Fruit fly (Drosophila melanogaster) whole organism, embryonic: ENCODE data around the gene shv.

Experiments
- Atf6 ChIP-seq: fragments of 200-800 bp; sonication (Bioruptor generic); IDR thresholded peaks from 2 replicates; pipeline ENCODE4 v1.3.6; 2022; ENCODE audit warnings: missing biosample characterization, missing genetic modification characterization
- Bteb2 ChIP-seq: fragments of 200-800 bp; sonication (Bioruptor generic); optimal IDR thresholded peaks from 2 replicates; lab custom pipeline; 2016; ENCODE audit warnings: missing biosample characterization, missing genetic modification characterization
- CG10274 ChIP-seq: fragments of 200-800 bp; sonication (Bioruptor generic); optimal IDR thresholded peaks from 3 replicates; lab custom pipeline; 2017; ENCODE audit warnings: missing biosample characterization, mild to moderate bottlenecking, missing genetic modification characterization
- CG11456 ChIP-seq: fragments of 200-800 bp; sonication (Bioruptor generic); IDR thresholded peaks from 3 replicates; pipeline ENCODE4 v1.3.6; 2022; ENCODE audit warnings: missing biosample characterization, missing genetic modification characterization
- CG12236 ChIP-seq: fragments of 200-800 bp; sonication (Bioruptor generic); optimal IDR thresholded peaks from 2 replicates; lab custom pipeline; 2016; ENCODE audit warnings: missing biosample characterization, missing genetic modification characterization
- CG1233 ChIP-seq: fragments of 200-800 bp; sonication (Bioruptor generic); optimal IDR thresholded peaks from 4 replicates; lab custom pipeline; 2018; ENCODE audit warnings: missing biosample characterization, mild to moderate bottlenecking, missing genetic modification characterization
- CG13296 ChIP-seq: fragments of 200-800 bp; sonication (Bioruptor generic); optimal IDR thresholded peaks from 3 replicates; lab custom pipeline; 2018; ENCODE audit warnings: missing biosample characterization, mild to moderate bottlenecking, missing genetic modification characterization
- CG14014 ChIP-seq: fragments of 200-800 bp; sonication (Bioruptor generic); IDR thresholded peaks from 2 replicates; pipeline ENCODE4 v1.3.6; 2022; ENCODE audit warnings: missing biosample characterization, missing genetic modification characterization
- CG17359 ChIP-seq: fragments of 200-800 bp; sonication (Bioruptor generic); optimal IDR thresholded peaks from 3 replicates; lab custom pipeline; 2018; ENCODE audit warnings: missing biosample characterization, mild to moderate bottlenecking, missing genetic modification characterization, moderate library complexity
- CG17802 ChIP-seq: fragments of 200-800 bp; sonication (Bioruptor generic); optimal IDR thresholded peaks from 2 replicates; lab custom pipeline; 2018; ENCODE audit warnings: missing biosample characterization, mild to moderate bottlenecking, missing genetic modification characterization, moderate library complexity
- CG17829 ChIP-seq: fragments of 200-800 bp; optimal IDR thresholded peaks from 2 replicates; lab custom pipeline; 2019; ENCODE audit warnings: missing biosample characterization, mild to moderate bottlenecking, missing genetic modification characterization, moderate library complexity
- CG2202 ChIP-seq: fragments of 200-800 bp; sonication (Bioruptor generic); optimal IDR thresholded peaks from 2 replicates; lab custom pipeline; 2018; ENCODE audit warnings: missing biosample characterization, mild to moderate bottlenecking, missing genetic modification characterization
- CG3065 ChIP-seq: fragments of 200-800 bp; sonication (Bioruptor generic); optimal IDR thresholded peaks from 2 replicates; lab custom pipeline; 2016; ENCODE audit warnings: missing biosample characterization, missing genetic modification characterization
- CG3726 ChIP-seq: fragments of 200-800 bp; sonication (Bioruptor generic); IDR thresholded peaks from 3 replicates; pipeline ENCODE4, ENCODE4 v1.3.6; 2022; ENCODE audit warnings: missing biosample characterization, missing genetic modification characterization
- CG4617 ChIP-seq: fragments of 200-800 bp; sonication (Bioruptor generic); optimal IDR thresholded peaks from 3 replicates; lab custom pipeline; 2016; ENCODE audit warnings: missing biosample characterization, missing genetic modification characterization, borderline replicate concordance
- CG5953 ChIP-seq: fragments of 200-800 bp; sonication (Bioruptor generic); IDR thresholded peaks from 2 replicates; pipeline ENCODE4 v1.3.6; 2022; ENCODE audit warnings: missing biosample characterization, missing genetic modification characterization
- CG6765 ChIP-seq: fragments of 200-800 bp; sonication (Bioruptor generic); optimal IDR thresholded peaks from 3 replicates; lab custom pipeline; 2017; ENCODE audit warnings: missing biosample characterization, mild to moderate bottlenecking, missing genetic modification characterization
- Chrac-16 ChIP-seq: fragments of 200-800 bp; sonication (Bioruptor generic); optimal IDR thresholded peaks from 3 replicates; lab custom pipeline; 2016; ENCODE audit warnings: missing biosample characterization, missing genetic modification characterization
- CoRest ChIP-seq: fragments of 200-800 bp; sonication (Bioruptor generic); optimal IDR thresholded peaks from 3 replicates; lab custom pipeline; 2018; ENCODE audit warnings: missing biosample characterization, mild to moderate bottlenecking, missing genetic modification characterization, moderate library complexity
- HmgZ ChIP-seq: fragments of 200-800 bp; sonication (Bioruptor generic); optimal IDR thresholded peaks from 2 replicates; lab custom pipeline; 2018; ENCODE audit warnings: missing biosample characterization, mild to moderate bottlenecking, missing genetic modification characterization
- Hr3 ChIP-seq: fragments of 200-800 bp; sonication (Bioruptor generic); optimal IDR thresholded peaks from 3 replicates; lab custom pipeline; 2016; ENCODE audit warnings: missing biosample characterization, missing genetic modification characterization
- Lim3 ChIP-seq: fragments of 200-800 bp; sonication (Bioruptor generic); IDR thresholded peaks from 2 replicates; pipeline ENCODE4 v1.3.6; 2022; ENCODE audit warnings: missing biosample characterization, missing genetic modification characterization
- Med ChIP-seq: fragments of 200-800 bp; sonication (Bioruptor generic); peaks from one replicate; lab custom pipeline; 2016; ENCODE audit warnings: missing biosample characterization, missing genetic modification characterization, mild to moderate bottlenecking, inconsistent platforms, moderate library complexity
- Ravus ChIP-seq: fragments of 200-800 bp; sonication (Bioruptor generic); IDR thresholded peaks from 2 replicates; pipeline ENCODE4 v1.3.6; 2022; ENCODE audit warnings: missing biosample characterization, missing genetic modification characterization
- Sry-δ ChIP-seq: fragments of 200-800 bp; sonication (Bioruptor generic); optimal IDR thresholded peaks from 2 replicates; lab custom pipeline; 2016; ENCODE audit warnings: missing biosample characterization, missing genetic modification characterization
- Xbp1 ChIP-seq: fragments of 200-800 bp; sonication (Bioruptor generic); optimal IDR thresholded peaks from 3 replicates; lab custom pipeline; 2016; ENCODE audit warnings: missing biosample characterization, mild to moderate bottlenecking, missing genetic modification characterization
- ato ChIP-seq: fragments of 200-800 bp; sonication (Bioruptor generic); IDR thresholded peaks from 2 replicates; pipeline ENCODE4 v1.3.6; 2022; ENCODE audit warnings: missing biosample characterization, missing genetic modification characterization; ENCODE audit not compliant: partially characterized antibody
- bowl ChIP-seq: fragments of 200-800 bp; sonication (Bioruptor generic); IDR thresholded peaks from 2 replicates; pipeline ENCODE4 v1.3.6; 2022; ENCODE audit warnings: missing biosample characterization, missing genetic modification characterization
- btn ChIP-seq: fragments of 200-800 bp; sonication (Bioruptor generic); optimal IDR thresholded peaks from 2 replicates; lab custom pipeline; 2016; ENCODE audit warnings: missing biosample characterization, missing genetic modification characterization
- caup ChIP-seq: fragments of 200-800 bp; sonication (Bioruptor generic); optimal IDR thresholded peaks from 3 replicates; lab custom pipeline; 2017; ENCODE audit warnings: missing biosample characterization, mild to moderate bottlenecking, missing genetic modification characterization, moderate library complexity; ENCODE audit not compliant: severe bottlenecking
- crol ChIP-seq: fragments of 200-800 bp; sonication (Bioruptor generic); IDR thresholded peaks from 2 replicates; pipeline ENCODE4 v1.3.6; 2022; ENCODE audit warnings: missing biosample characterization, missing genetic modification characterization
- dan ChIP-seq: fragments of 200-800 bp; sonication (Bioruptor generic); IDR thresholded peaks from 2 replicates; pipeline ENCODE4 v1.3.6; 2022; ENCODE audit warnings: missing biosample characterization, missing genetic modification characterization
- fd3F ChIP-seq: fragments of 200-800 bp; sonication (Bioruptor generic); optimal IDR thresholded peaks from 2 replicates; lab custom pipeline; 2018; ENCODE audit warnings: missing biosample characterization, mild to moderate bottlenecking, missing genetic modification characterization, moderate library complexity
- gfzf ChIP-seq: fragments of 200-800 bp; sonication (Bioruptor generic); optimal IDR thresholded peaks from 2 replicates; lab custom pipeline; 2016; ENCODE audit warnings: missing biosample characterization, mild to moderate bottlenecking, missing genetic modification characterization, moderate library complexity
- h ChIP-seq: fragments of >200 bp; optimal IDR thresholded peaks from 2 replicates; lab custom pipeline; 2017
- kay ChIP-seq: fragments of 200-800 bp; sonication (Bioruptor generic); optimal IDR thresholded peaks from 2 replicates; lab custom pipeline; 2016; ENCODE audit warnings: missing biosample characterization, missing genetic modification characterization
- kni ChIP-seq: fragments of 200-800 bp; sonication (Bioruptor generic); optimal IDR thresholded peaks from 3 replicates; lab custom pipeline; 2017; ENCODE audit warnings: mild to moderate bottlenecking, missing biosample characterization, missing genetic modification reagents, missing genetic modification characterization
- lbe ChIP-seq: fragments of 200-800 bp; sonication (Bioruptor generic); optimal IDR thresholded peaks from 2 replicates; lab custom pipeline; 2016; ENCODE audit warnings: missing biosample characterization, mild to moderate bottlenecking, missing genetic modification characterization
- mam ChIP-seq: fragments of 200-800 bp; sonication (Bioruptor generic); optimal IDR thresholded peaks from 3 replicates; lab custom pipeline; 2016; ENCODE audit warnings: missing biosample characterization, missing genetic modification characterization
- onecut ChIP-seq: fragments of 200-800 bp; sonication (Bioruptor generic); IDR thresholded peaks from 2 replicates; pipeline ENCODE4 v1.3.6; 2022; ENCODE audit warnings: missing biosample characterization, missing genetic modification characterization
- p53 ChIP-seq: fragments of 200-800 bp; sonication (Bioruptor generic); optimal IDR thresholded peaks from 2 replicates; lab custom pipeline; 2016; ENCODE audit warnings: missing biosample characterization, missing genetic modification characterization
- pan ChIP-seq, 4 experiments: fragments of >200 bp in 3 of 4; fragments of 200-800 bp in 1 of 4; sonication (Bioruptor generic) in 1 of 4; optimal IDR thresholded peaks in 3 of 4; IDR thresholded peaks in 1 of 4; 2 replicates each; pipeline versions ENCODE4 v1.3.6 to Lab custom; 2017 to 2022; ENCODE audit warnings: missing biosample characterization in 2 of 4, missing genetic modification characterization in 2 of 4, mixed read lengths in 1 of 4
- prd ChIP-seq, 3 experiments: fragments of >200 bp in 2 of 3; fragments of 200-800 bp in 1 of 3; sonication (Bioruptor generic) in 1 of 3; optimal IDR thresholded peaks in 2 of 3; IDR thresholded peaks in 1 of 3; 2 replicates in 2 of 3; 3 replicates in 1 of 3; pipeline versions ENCODE4 v1.3.6 to Lab custom; 2017 to 2022; ENCODE audit warnings: missing biosample characterization in 1 of 3, missing genetic modification characterization in 1 of 3
- pros ChIP-seq: fragments of 200-800 bp; sonication (Bioruptor generic); optimal IDR thresholded peaks from 3 replicates; lab custom pipeline; 2019; ENCODE audit warnings: missing biosample characterization, mild to moderate bottlenecking, missing genetic modification characterization, moderate library complexity
- row ChIP-seq: fragments of 200-800 bp; sonication (Bioruptor generic); IDR thresholded peaks from 3 replicates; pipeline ENCODE4 v1.3.6; 2022; ENCODE audit warnings: missing biosample characterization, missing genetic modification characterization
- scrt ChIP-seq: fragments of 200-800 bp; sonication (Bioruptor generic); optimal IDR thresholded peaks from 2 replicates; lab custom pipeline; 2018; ENCODE audit warnings: missing biosample characterization, mild to moderate bottlenecking, missing genetic modification characterization, moderate library complexity
- sens-2 ChIP-seq: fragments of 200-800 bp; sonication (Bioruptor generic); IDR thresholded peaks from 2 replicates; pipeline ENCODE4 v1.3.6; 2022; ENCODE audit warnings: missing biosample characterization, missing genetic modification characterization
- sqz ChIP-seq: fragments of 200-800 bp; sonication (Bioruptor generic); optimal IDR thresholded peaks from 3 replicates; lab custom pipeline; 2018; ENCODE audit warnings: missing biosample characterization, mild to moderate bottlenecking, missing genetic modification characterization
- sr ChIP-seq: fragments of 200-800 bp; sonication (Bioruptor generic); IDR thresholded peaks from 3 replicates; pipeline ENCODE4 v1.3.6; 2022; ENCODE audit warnings: missing biosample characterization, missing genetic modification characterization
- z ChIP-seq: fragments of 200-800 bp; sonication (Bioruptor generic); IDR thresholded peaks from 3 replicates; pipeline ENCODE4 v1.3.6; 2022; ENCODE audit warnings: missing biosample characterization, missing genetic modification characterization

Gene shv

DNA sequence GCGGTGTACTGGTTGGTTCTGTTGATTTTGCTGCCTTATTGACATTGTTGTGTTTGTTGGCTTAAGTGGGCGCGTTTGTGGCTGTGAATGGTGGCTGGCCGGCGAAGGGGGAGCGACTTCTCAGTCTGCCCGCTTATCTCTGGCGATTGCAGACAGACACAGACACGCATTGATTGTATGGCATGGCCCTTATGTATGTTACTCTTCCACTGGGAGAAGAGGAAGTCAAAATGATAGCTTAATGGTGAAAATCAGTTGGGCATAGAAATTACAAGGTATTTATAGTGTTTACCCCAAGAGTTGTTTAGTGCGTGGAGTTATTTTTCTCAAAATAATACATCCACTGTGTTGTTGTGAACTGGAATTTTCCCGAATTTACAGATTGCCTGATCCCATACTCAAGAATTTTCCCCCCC is 32.9 kb downstream of the shv start (continued):
- TF ChIP-seq Med (GFP tag; lab: Kevin White, UChicago) (peak; percentile 98), Hr3 (GFP tag; lab: Kevin White, UChicago) (peak; percentile 61), Xbp1 (GFP tag; lab: Kevin White, UChicago) (peak; percentile 70), CoRest (peak; percentile 60), Ravus (no peak), Lim3 (peak; percentile 28; the same call in 1 of the 2 replicates), caup (peak; percentile 94), CG17802 (tag; lab: Kevin White, UChicago) (peak; percentile 62), CG5953 (GFP tag; lab: Robert Waterston, UW) (peak; percentile 90), CG6765 (GFP tag; lab: Kevin White, UChicago) (peak; percentile 91), prd (optimal IDR thresholded peaks at IDR 0.05; lab: Kevin White, UChicago) (no peak), prd (GFP tag; IDR thresholded peaks at IDR 0.05; lab: Robert Waterston, UW) (peak; percentile 64; the same call in 2 of the 3 replicates), kni (GFP tag; lab: Kevin White, UChicago) (peak; percentile 99), bowl (GFP tag; lab: Robert Waterston, UW) (peak; percentile 72), Atf6 (GFP tag; lab: Robert Waterston, UW) (peak; percentile 90), z (GFP tag; lab: Robert Waterston, UW) (peak; percentile 78), CG1233 (peak; percentile 95), CG13296 (peak; percentile 93), ato (GFP tag; lab: Robert Waterston, UW) (no peak), CG12236 (GFP tag; lab: Kevin White, UChicago) (peak; percentile 93), h (lab: Kevin White, UChicago) (no peak), scrt (GFP tag; lab: Kevin White, UChicago) (peak; percentile 86), onecut (GFP tag; lab: Robert Waterston, UW) (peak; percentile 91), crol (GFP tag; lab: Robert Waterston, UW) (peak; percentile 78; the same call in 1 of the 2 replicates), sens-2 (GFP tag; lab: Robert Waterston, UW) (peak; percentile 55), Chrac-16 (GFP tag; lab: Kevin White, UChicago) (peak; percentile 21), row (peak; percentile 76), fd3F (peak; percentile 58), CG3065 (peak; percentile 86), p53 (peak; percentile 79), CG14014 (GFP tag; lab: Robert Waterston, UW) (peak; percentile 91; the same call in 1 of the 2 replicates), pan (optimal IDR thresholded peaks at IDR 0.05; lab: Kevin White, UChicago) (no peak), pan (GFP tag; optimal IDR thresholded peaks at IDR 0.05 in 1 of 2, IDR thresholded peaks at IDR 0.05 in 1 of 2) (peak in 1 of 2 experiments; percentile 81), Sry-δ (GFP tag; lab: Kevin White, UChicago) (peak; percentile 62), HmgZ (peak; percentile 95), CG2202 (peak; percentile 94), lbe (GFP tag; lab: Kevin White, UChicago) (peak; percentile 92), dan (GFP tag; lab: Robert Waterston, UW) (no peak), btn (peak; percentile 89), pros (peak; percentile 71), sqz (peak; percentile 75), gfzf (GFP tag; lab: Kevin White, UChicago) (peak; percentile 19), CG10274 (GFP tag; lab: Kevin White, UChicago) (peak; percentile 77), CG3726 (GFP tag; lab: Robert Waterston, UW) (peak; percentile 78; the same call in 2 of the 3 replicates), CG4617 (GFP tag; lab: Kevin White, UChicago) (peak; percentile 66), CG11456 (GFP tag; lab: Robert Waterston, UW) (peak; percentile 76; the same call in 2 of the 3 replicates), sr (peak; percentile 90), CG17829 (tag; lab: Kevin White, UChicago) (peak; percentile 58), mam (peak; percentile 63), CG17359 (tag; lab: Kevin White, UChicago) (peak; percentile 89), Bteb2 (GFP tag; lab: Kevin White, UChicago) (peak; percentile 70), kay (GFP tag; lab: Kevin White, UChicago) (peak; percentile 85)
